Worm (Caenorhabditis elegans): Measurements from ENCODE around the gene Y116A8A.2.

The Y116A8A.2 gene

DNA sequence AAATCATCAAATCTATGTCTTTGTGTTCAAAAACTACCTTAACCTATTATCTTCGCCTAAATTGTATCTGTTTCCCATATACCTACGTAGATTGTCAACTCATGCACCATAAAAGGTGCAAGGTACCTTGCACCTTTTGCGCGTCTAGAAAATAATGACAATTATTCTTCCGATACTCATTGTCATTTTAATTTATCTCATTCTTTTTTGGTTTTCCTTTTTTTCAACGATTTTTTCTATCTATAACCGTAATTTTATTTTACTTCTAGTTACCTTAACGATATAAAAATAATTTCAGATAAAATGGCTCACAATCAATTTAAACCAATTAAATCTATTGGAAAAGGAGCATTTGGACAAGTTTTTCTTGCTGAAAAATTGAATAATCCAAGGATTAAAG lies 26.7 kb downstream of the Y116A8A.2 start, which contains the start of gene Y43D4A.6:
Gene Y43D4A.6 (plus strand): TSS at position 301 of the 400 bp plus-strand sequence.
- TF ChIP-seq nhr-11 (tag; optimal IDR thresholded peaks at IDR 0.05) (no peak), nhr-25 (tag; optimal IDR thresholded peaks at IDR 0.05) (no peak), gmeb-1 (tag; optimal IDR thresholded peaks at IDR 0.05) (no peak), ZK546.5 (tag; optimal IDR thresholded peaks at IDR 0.05) (no peak), ztf-1 (GFP tag; conservative IDR thresholded peaks at IDR 0.05) (no peak), skn-1 (tag; optimal IDR thresholded peaks at IDR 0.05) (no peak), lsy-2 (tag; optimal IDR thresholded peaks at IDR 0.05) (no peak)

DNA sequence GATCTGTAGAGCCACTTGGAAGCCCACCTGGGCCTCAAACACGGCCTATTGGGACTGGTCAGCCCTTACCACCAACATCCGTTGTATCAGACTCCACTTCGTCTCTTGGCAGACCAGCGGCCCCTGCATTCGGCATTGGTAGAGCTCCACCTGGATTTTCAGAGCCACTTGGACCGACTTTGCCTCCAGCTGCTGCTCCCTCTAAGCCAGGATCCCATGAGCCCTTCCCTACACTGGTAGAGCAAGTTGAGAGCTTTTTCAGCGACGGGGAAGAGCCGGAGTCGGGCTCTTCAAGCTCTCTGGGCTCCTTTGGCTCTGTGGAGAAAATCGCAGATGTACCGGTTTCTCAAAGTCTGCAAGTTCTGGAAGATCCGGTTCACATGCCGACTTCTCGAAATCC lies 35.1 kb downstream of the Y116A8A.2 start:
- TF ChIP-seq aly-2 (tag; optimal IDR thresholded peaks at IDR 0.05) (no peak), sma-3 (GFP tag; optimal IDR thresholded peaks at IDR 0.05) (no peak), nhr-12 (tag; optimal IDR thresholded peaks at IDR 0.05) (no peak)

DNA sequence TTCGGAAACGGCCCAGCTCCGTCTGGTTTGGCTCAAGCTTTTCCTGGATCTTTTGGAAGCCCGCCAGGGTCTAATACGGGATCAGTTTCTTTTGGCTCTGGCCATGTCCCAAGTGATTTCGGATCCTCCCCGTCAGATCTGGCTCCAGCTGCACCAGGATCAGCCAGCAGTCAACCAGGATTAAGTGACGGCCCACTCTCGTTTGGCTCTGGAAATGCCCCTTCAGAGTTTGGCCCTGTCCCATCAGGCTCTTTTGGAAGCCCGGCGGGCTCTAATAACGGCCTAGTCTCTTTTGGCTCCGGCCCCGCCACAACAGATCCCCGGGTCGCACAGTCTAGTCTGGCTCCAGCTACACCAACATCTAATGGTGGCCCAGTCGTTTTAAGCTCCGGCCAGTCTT lies 36.0 kb downstream of the Y116A8A.2 start:
- TF ChIP-seq sma-9 (GFP tag; optimal IDR thresholded peaks at IDR 0.05) = no peak
- TF ChIP-seq sma-9 (tag; optimal IDR thresholded peaks at IDR 0.05) = no peak
- TF ChIP-seq nhr-23 (tag; optimal IDR thresholded peaks at IDR 0.05) = no peak
- no peak for TF ChIP-seq mbf-1 (tag; optimal IDR thresholded peaks at IDR 0.05)
- no peak for TF ChIP-seq nhr-25 (tag; optimal IDR thresholded peaks at IDR 0.05)
- TF ChIP-seq C34F6.9 (tag; optimal IDR thresholded peaks at IDR 0.05) = no peak
- no peak for TF ChIP-seq elt-3 (tag; optimal IDR thresholded peaks at IDR 0.05)
- no peak for TF ChIP-seq nhr-77 (tag; optimal IDR thresholded peaks at IDR 0.05)
- TF ChIP-seq nhr-11 (tag; optimal IDR thresholded peaks at IDR 0.05) = no peak
- TF ChIP-seq ztf-11 (tag; optimal IDR thresholded peaks at IDR 0.05) = no peak
- no peak for TF ChIP-seq nhr-6 (tag; optimal IDR thresholded peaks at IDR 0.05)
- no peak for TF ChIP-seq nhr-12 (tag; optimal IDR thresholded peaks at IDR 0.05)
- TF ChIP-seq ceh-16 (tag; optimal IDR thresholded peaks at IDR 0.05) = no peak
- TF ChIP-seq lin-39 (tag; optimal IDR thresholded peaks at IDR 0.05) = no peak
- TF ChIP-seq F13H6.1 (tag; optimal IDR thresholded peaks at IDR 0.05) = no peak
- no peak for TF ChIP-seq Y55F3AM.14 (GFP tag; optimal IDR thresholded peaks at IDR 0.05)
- no peak for TF ChIP-seq unc-55 (GFP tag; optimal IDR thresholded peaks at IDR 0.05)
- no peak for TF ChIP-seq elt-1 (tag; optimal IDR thresholded peaks at IDR 0.05)
- no peak for TF ChIP-seq sma-3 (GFP tag; optimal IDR thresholded peaks at IDR 0.05)
- no peak for TF ChIP-seq egl-27 (tag; optimal IDR thresholded peaks at IDR 0.05)
- TF ChIP-seq skn-1 (tag; optimal IDR thresholded peaks at IDR 0.05) = no peak

DNA sequence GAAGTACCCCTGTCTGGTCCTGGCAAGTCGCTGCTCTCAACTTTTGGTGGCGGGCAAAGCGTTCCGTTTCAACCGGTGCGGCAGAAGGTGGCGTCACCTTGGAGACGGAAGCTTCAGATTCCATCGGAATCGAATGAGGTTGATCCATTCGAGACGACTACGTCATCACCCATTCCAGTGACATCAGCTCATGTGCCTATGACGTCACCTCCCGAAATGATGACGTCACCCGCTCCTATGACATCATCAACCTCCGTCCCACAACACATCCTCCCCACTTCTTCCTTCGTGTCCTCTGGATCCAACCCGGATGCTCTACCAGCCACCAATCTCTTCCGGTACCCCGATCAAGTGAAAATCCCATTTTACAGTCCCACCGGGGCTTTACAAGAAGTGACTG lies 36.8 kb downstream of the Y116A8A.2 start:
- no peak for TF ChIP-seq nhr-77 (tag; optimal IDR thresholded peaks at IDR 0.05)
- TF ChIP-seq egl-27 (tag; optimal IDR thresholded peaks at IDR 0.05) = no peak
- TF ChIP-seq nhr-12 (tag; optimal IDR thresholded peaks at IDR 0.05) = no peak
- TF ChIP-seq elt-3 (tag; optimal IDR thresholded peaks at IDR 0.05) = no peak
- TF ChIP-seq ceh-16 (tag; optimal IDR thresholded peaks at IDR 0.05) = no peak
- no peak for TF ChIP-seq lin-13 (GFP tag; optimal IDR thresholded peaks at IDR 0.05)
- TF ChIP-seq C34F6.9 (tag; optimal IDR thresholded peaks at IDR 0.05) = no peak
- no peak for TF ChIP-seq sma-9 (GFP tag; optimal IDR thresholded peaks at IDR 0.05)
- no peak for TF ChIP-seq sma-9 (tag; optimal IDR thresholded peaks at IDR 0.05)
- TF ChIP-seq mab-5 (tag; optimal IDR thresholded peaks at IDR 0.05) = no peak
- no peak for TF ChIP-seq zag-1 (tag; optimal IDR thresholded peaks at IDR 0.05)
- no peak for TF ChIP-seq dmd-4 (tag; optimal IDR thresholded peaks at IDR 0.05)
- no peak for TF ChIP-seq ztf-4 (tag; optimal IDR thresholded peaks at IDR 0.05)
- no peak for TF ChIP-seq ceh-82 (tag; optimal IDR thresholded peaks at IDR 0.05)
- no peak for TF ChIP-seq ztf-1 (GFP tag; conservative IDR thresholded peaks at IDR 0.05)
- TF ChIP-seq F13H6.1 (tag; optimal IDR thresholded peaks at IDR 0.05) = no peak

DNA sequence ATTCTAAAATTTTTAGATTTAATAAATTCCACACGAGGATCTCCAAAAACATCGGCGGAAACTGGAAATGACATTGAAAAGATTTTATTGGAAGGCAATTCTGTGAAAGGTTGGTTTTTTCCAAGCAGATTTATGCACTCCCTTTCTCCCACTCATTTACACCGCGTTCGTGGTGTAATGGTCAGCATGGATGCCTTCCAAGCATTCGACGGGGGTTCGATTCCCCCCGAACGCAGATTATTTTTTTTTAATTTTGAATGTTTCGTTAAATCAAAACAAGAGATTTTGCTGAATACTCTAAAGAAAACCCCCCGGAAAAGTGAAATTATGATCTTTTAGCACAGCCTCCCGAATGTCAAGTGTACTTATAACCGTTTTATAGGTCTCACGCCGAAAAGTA lies 37.8 kb downstream of the Y116A8A.2 start:
- TF ChIP-seq skn-1 (tag; optimal IDR thresholded peaks at IDR 0.05) (no peak), ztf-1 (GFP tag; conservative IDR thresholded peaks at IDR 0.05) (no peak), nhr-12 (tag; optimal IDR thresholded peaks at IDR 0.05) (no peak), sma-9 (GFP tag; optimal IDR thresholded peaks at IDR 0.05) (no peak), sma-9 (tag; optimal IDR thresholded peaks at IDR 0.05) (no peak), ztf-4 (tag; optimal IDR thresholded peaks at IDR 0.05) (no peak), mab-5 (tag; optimal IDR thresholded peaks at IDR 0.05) (no peak), R02D3.7 (tag; optimal IDR thresholded peaks at IDR 0.05) (no peak), Y55F3AM.14 (GFP tag; optimal IDR thresholded peaks at IDR 0.05) (no peak), F13H6.1 (tag; optimal IDR thresholded peaks at IDR 0.05) (no peak), nhr-129 (tag; optimal IDR thresholded peaks at IDR 0.05) (no peak), nhr-77 (tag; optimal IDR thresholded peaks at IDR 0.05) (no peak), nhr-25 (tag; optimal IDR thresholded peaks at IDR 0.05) (no peak), nhr-23 (tag; optimal IDR thresholded peaks at IDR 0.05) (no peak), nhr-21 (tag; optimal IDR thresholded peaks at IDR 0.05) (peak; percentile 14), ceh-16 (tag; optimal IDR thresholded peaks at IDR 0.05) (no peak), nhr-10 (tag; optimal IDR thresholded peaks at IDR 0.05) (no peak), crh-2 (tag; optimal IDR thresholded peaks at IDR 0.05) (peak; percentile 37), elt-3 (tag; optimal IDR thresholded peaks at IDR 0.05) (no peak), gmeb-1 (tag; optimal IDR thresholded peaks at IDR 0.05) (no peak), unc-39 (tag; optimal IDR thresholded peaks at IDR 0.05) (no peak), ceh-82 (tag; optimal IDR thresholded peaks at IDR 0.05) (no peak), dmd-4 (tag; optimal IDR thresholded peaks at IDR 0.05) (no peak), unc-55 (GFP tag; optimal IDR thresholded peaks at IDR 0.05) (peak; percentile 66), lin-39 (tag; optimal IDR thresholded peaks at IDR 0.05) (no peak), snpc-4 (tag; optimal IDR thresholded peaks at IDR 0.05) (no peak), nhr-6 (tag; optimal IDR thresholded peaks at IDR 0.05) (no peak), ZK546.5 (tag; optimal IDR thresholded peaks at IDR 0.05) (no peak), sem-4 (tag; optimal IDR thresholded peaks at IDR 0.05) (no peak), C34F6.9 (tag; optimal IDR thresholded peaks at IDR 0.05) (no peak), nhr-11 (tag; optimal IDR thresholded peaks at IDR 0.05) (peak; percentile 5), lin-11 (tag; optimal IDR thresholded peaks at IDR 0.05) (peak; percentile 3), zag-1 (tag; optimal IDR thresholded peaks at IDR 0.05) (no peak), peb-1 (tag; optimal IDR thresholded peaks at IDR 0.05) (no peak), egl-27 (tag; optimal IDR thresholded peaks at IDR 0.05) (no peak)

All from whole organism, L2 larva.